Worm (Caenorhabditis elegans): ENCODE data around the gene ham-2.
A peak's percentile ranks its signal among the peaks of the same experiment; 100 is the strongest.

The ham-2 gene

DNA sequence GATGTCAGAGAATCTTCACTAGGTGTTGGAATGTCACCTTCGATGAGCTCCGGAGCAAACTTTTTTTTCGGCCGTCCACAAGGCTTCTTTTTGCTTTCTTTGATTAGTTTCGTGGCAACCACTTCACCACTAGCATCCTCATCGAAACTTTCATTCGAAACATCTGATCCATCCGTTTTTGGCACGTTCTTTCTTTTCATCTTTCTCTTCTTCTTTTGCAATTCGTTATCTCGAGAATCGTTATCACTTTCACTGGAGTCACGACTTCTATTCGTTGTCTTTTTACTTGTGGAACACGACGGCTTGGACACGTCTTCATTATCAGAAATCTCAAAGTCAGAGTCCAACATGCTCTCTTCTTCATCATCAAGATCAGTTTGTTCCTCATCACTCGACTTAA lies 49.7 kb downstream of the ham-2 start:
- no peak for TF ChIP-seq mec-3 (tag; optimal IDR thresholded peaks at IDR 0.05; ENCODE audit: borderline replicate concordance)
- no peak for TF ChIP-seq ceh-30 (tag; optimal IDR thresholded peaks at IDR 0.05)
- TF ChIP-seq unc-42 (tag; optimal IDR thresholded peaks at IDR 0.05), result no peak
- no peak for TF ChIP-seq pax-1 (tag; optimal IDR thresholded peaks at IDR 0.05)
- TF ChIP-seq sox-2 (GFP tag; IDR thresholded peaks at IDR 0.05), result no peak
- no peak for TF ChIP-seq fkh-10 (GFP tag; optimal IDR thresholded peaks at IDR 0.05)
- TF ChIP-seq Y22D7AL.16 (tag; optimal IDR thresholded peaks at IDR 0.05), result no peak

DNA sequence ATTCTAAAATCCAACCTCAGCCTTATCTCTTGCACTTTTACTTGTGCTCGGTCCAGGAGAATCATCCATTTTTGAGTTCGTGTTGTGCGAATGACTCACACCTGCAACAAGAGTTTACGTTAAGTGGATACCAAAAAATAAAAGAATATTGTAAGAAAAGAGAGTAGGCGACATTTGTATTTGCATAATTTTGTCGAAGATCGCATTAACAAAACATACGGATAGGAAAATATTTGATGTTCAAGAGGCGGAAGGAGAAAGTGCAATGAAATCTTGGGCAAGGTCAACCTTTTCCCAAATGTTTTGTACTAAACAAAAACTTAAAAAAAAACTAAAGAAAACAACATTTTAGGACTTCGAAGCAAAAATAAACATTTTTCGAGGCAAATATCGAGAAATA lies 51.3 kb downstream of the ham-2 start, which contains the start of gene spat-3:
Gene spat-3 (minus strand): TSS at position 101 of the 400 bp plus-strand sequence.
- TF ChIP-seq ahr-1 (tag; optimal IDR thresholded peaks at IDR 0.05) (no peak), fax-1 (tag; optimal IDR thresholded peaks at IDR 0.05) (no peak), fkh-10 (GFP tag; optimal IDR thresholded peaks at IDR 0.05) (no peak), hlh-8 (tag; optimal IDR thresholded peaks at IDR 0.05) (no peak), pha-2 (tag; optimal IDR thresholded peaks at IDR 0.05) (no peak), gmeb-2 (tag; optimal IDR thresholded peaks at IDR 0.05) (no peak)

DNA sequence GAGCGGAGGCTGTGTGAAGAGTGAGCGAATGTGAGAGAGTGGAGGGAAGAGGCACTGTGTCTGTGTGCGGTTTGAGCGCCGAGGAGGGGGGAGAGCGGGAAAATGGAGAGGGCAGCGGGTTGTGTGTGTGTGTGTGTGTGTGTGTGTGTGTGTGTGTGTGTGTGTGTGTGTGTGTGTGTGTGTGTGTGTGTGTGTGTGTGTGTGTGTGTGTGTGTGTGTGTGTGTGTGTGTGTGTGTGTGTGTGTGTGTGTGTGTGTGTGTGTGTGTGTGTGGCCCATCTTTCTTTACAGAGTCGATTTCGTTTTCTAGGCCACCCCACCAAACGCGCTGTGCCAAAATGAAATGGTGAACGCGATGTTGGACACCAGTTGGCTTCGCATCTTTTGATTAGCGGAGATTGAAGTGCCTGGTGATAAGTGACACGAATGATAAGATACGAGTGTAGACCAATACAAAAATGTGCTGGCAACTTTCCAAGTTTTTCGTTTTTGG lies 52.0 kb downstream of the ham-2 start:
- TF ChIP-seq unc-55 (GFP tag; optimal IDR thresholded peaks at IDR 0.05) (peak; percentile 41), ceh-18 (tag; optimal IDR thresholded peaks at IDR 0.05) (peak; percentile 86), ceh-48 (tag; optimal IDR thresholded peaks at IDR 0.05) (peak; percentile 32), ceh-34 (tag; optimal IDR thresholded peaks at IDR 0.05) (peak; percentile 56), gmeb-2 (tag; optimal IDR thresholded peaks at IDR 0.05) (peak; percentile 73), ceh-2 (tag; optimal IDR thresholded peaks at IDR 0.05) (peak; percentile 32), F13H6.1 (tag; optimal IDR thresholded peaks at IDR 0.05) (peak; percentile 39), ceh-19 (GFP tag; optimal IDR thresholded peaks at IDR 0.05) (peak; percentile 85), pat-9 (tag; optimal IDR thresholded peaks at IDR 0.05) (peak; percentile 86), sox-4 (tag; optimal IDR thresholded peaks at IDR 0.05) (peak; percentile 73), ahr-1 (tag; optimal IDR thresholded peaks at IDR 0.05) (peak; percentile 13), tbx-2 (tag; optimal IDR thresholded peaks at IDR 0.05) (peak; percentile 53), hlh-13 (GFP tag; optimal IDR thresholded peaks at IDR 0.05) (peak; percentile 9), ceh-24 (tag; optimal IDR thresholded peaks at IDR 0.05) (peak; percentile 37), T23F11.4 (GFP tag; optimal IDR thresholded peaks at IDR 0.05) (peak; percentile 87), C38D4.7 (GFP tag; optimal IDR thresholded peaks at IDR 0.05) (peak; percentile 63), sox-2 (GFP tag; IDR thresholded peaks at IDR 0.05) (peak; percentile 14; the same call in 1 of the 2 replicates), nfya-1 (tag; optimal IDR thresholded peaks at IDR 0.05) (peak; percentile 48), che-1 (tag; optimal IDR thresholded peaks at IDR 0.05) (peak; percentile 61), ceh-14 (tag; optimal IDR thresholded peaks at IDR 0.05) (peak; percentile 21), K02D7.2 (tag; optimal IDR thresholded peaks at IDR 0.05) (peak; percentile 36), lin-11 (tag; optimal IDR thresholded peaks at IDR 0.05) (peak; percentile 51), rnt-1 (tag; optimal IDR thresholded peaks at IDR 0.05) (peak; percentile 56), ztf-16 (tag; optimal IDR thresholded peaks at IDR 0.05) (peak; percentile 57), ceh-45 (GFP tag; IDR thresholded peaks at IDR 0.05) (0 out of 2 replicates have a peak, but pooled peaks have one; percentile 41), ceh-6 (GFP tag; optimal IDR thresholded peaks at IDR 0.05) (peak; percentile 80), pha-2 (tag; optimal IDR thresholded peaks at IDR 0.05) (peak; percentile 72), hlh-30 (tag; optimal IDR thresholded peaks at IDR 0.05; ENCODE audit: insufficient read depth) (peak; percentile 8), ref-2 (tag; optimal IDR thresholded peaks at IDR 0.05) (peak; percentile 54), Y22D7AL.16 (tag; optimal IDR thresholded peaks at IDR 0.05) (peak; percentile 44), sdc-2 (tag; optimal IDR thresholded peaks at IDR 0.05) (peak; percentile 51), unc-42 (tag; optimal IDR thresholded peaks at IDR 0.05) (peak; percentile 72), ceh-31 (tag; optimal IDR thresholded peaks at IDR 0.05) (peak; percentile 70)
